Worm (Caenorhabditis elegans): ENCODE results near the gene flp-21.

ce11 chrV:7810591-7810990 is 17.4 kb downstream of the flp-21 start:
- TF ChIP-seq snpc-4 (GFP tag; optimal IDR thresholded peaks at IDR 0.05) (no peak), snpc-4 (tag; optimal IDR thresholded peaks at IDR 0.05) (no peak), ceh-27 (GFP tag; optimal IDR thresholded peaks at IDR 0.05) (no peak)

Measured in whole organism, young adult.